Fruit fly (Drosophila melanogaster) ovary, adult (tissue): ENCODE data around the gene Las.

Experiments
- CG17801 ChIP-seq: fragments of 200-800 bp; optimal IDR thresholded peaks from 2 replicates; lab custom pipeline; 2019; ENCODE audit warnings: missing biosample characterization, mild to moderate bottlenecking, missing genetic modification characterization, moderate library complexity; ENCODE audit not compliant: partially characterized antibody

Gene Las

dm6 chr3L:20432297-20432696, at the start of gene Las, which contains the start of gene Psn:
Gene Las, minus strand, starts transcription at chr3L:20432361.
Gene Psn, plus strand, starts transcription at chr3L:20432468.
- peak; percentile 10 for TF ChIP-seq CG17801

- peak; percentile 87 for TF ChIP-seq CG17801
Measured at dm6 chr3L:20474789-20475208, 42.6 kb upstream of the Las start.

dm6 chr3L:20474197-20474788, 42.1 kb upstream of the Las start, which contains the start of gene isoQC:
Gene isoQC, plus strand, starts transcription at chr3L:20474466.
- TF ChIP-seq CG17801, result no peak

dm6 chr3L:20473021-20473799, 41.0 kb upstream of the Las start, which contains the start of the genes CG32428 and CG5969:
Gene CG32428, minus strand, starts transcription at chr3L:20473723.
Gene CG5969, plus strand, starts transcription at chr3L:20473783.
- peak; percentile 24 for TF ChIP-seq CG17801

dm6 chr3L:20472607-20473006, 40.4 kb upstream of the Las start:
- TF ChIP-seq CG17801, result no peak

dm6 chr3L:20471499-20472313, 39.5 kb upstream of the Las start:
- TF ChIP-seq CG17801, result no peak

- peak; percentile 2 for TF ChIP-seq CG17801
Measured at dm6 chr3L:20470991-20471498, 38.9 kb upstream of the Las start.

dm6 chr3L:20467433-20467832, 35.3 kb upstream of the Las start:
- TF ChIP-seq CG17801, result no peak

dm6 chr3L:20466599-20466998, 34.4 kb upstream of the Las start, which contains the start of gene Tdh:
Gene Tdh, plus strand, starts transcription at chr3L:20466944.
- no peak for TF ChIP-seq CG17801

dm6 chr3L:20465941-20466340, 33.8 kb upstream of the Las start, which contains the start of gene CG42764:
Gene CG42764, minus strand, starts transcription at chr3L:20466041.
- no peak for TF ChIP-seq CG17801

- TF ChIP-seq CG17801, result no peak
Measured at dm6 chr3L:20464677-20465076, 32.5 kb upstream of the Las start, which contains the start of gene atk. Gene atk, minus strand, starts transcription at chr3L:20464862.

- no peak for TF ChIP-seq CG17801
Measured at dm6 chr3L:20462391-20462790, 30.2 kb upstream of the Las start.

dm6 chr3L:20460383-20460782, 28.2 kb upstream of the Las start, which contains the start of gene mag:
Gene mag, plus strand, starts transcription at chr3L:20460683.
- no peak for TF ChIP-seq CG17801

- TF ChIP-seq CG17801, result peak; percentile 67
Measured at dm6 chr3L:20452813-20453682, 20.9 kb upstream of the Las start, which contains the start of gene CG5199. Gene CG5199, minus strand, starts transcription at chr3L:20452864.

- TF ChIP-seq CG17801, result no peak
Measured at dm6 chr3L:20448773-20449172, 16.6 kb upstream of the Las start.
